Worm (Caenorhabditis elegans): ENCODE data around the gene anat-1.
A peak's percentile ranks its signal among the peaks of the same experiment; 100 is the strongest.

DNA sequence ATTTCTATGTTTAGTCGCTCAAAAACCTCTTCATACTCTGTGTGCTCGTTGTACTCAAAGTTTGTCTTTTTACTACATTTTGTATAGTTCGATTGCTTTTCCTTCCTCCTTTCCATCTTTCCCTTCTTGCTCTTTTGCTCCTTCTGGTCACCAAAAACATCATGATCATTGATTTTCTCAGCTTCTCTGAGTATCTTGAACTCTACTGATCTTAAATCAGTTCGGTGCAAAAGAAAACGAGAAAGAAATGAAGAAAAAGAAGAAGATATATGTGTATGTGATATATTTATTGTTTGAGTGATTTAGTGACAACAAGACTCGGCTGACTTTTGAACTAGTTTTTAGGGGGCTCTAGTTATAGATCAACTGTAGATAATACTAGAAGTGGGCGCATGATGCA is 20.5 kb upstream of the anat-1 start:
- TF ChIP-seq nhr-85 (tag), result no peak
- TF ChIP-seq lin-39 (tag; optimal IDR thresholded peaks at IDR 0.05), result no peak
- no peak for TF ChIP-seq unc-86 (tag; optimal IDR thresholded peaks at IDR 0.05)
- no peak for TF ChIP-seq efl-1 (optimal IDR thresholded peaks at IDR 0.05)
- TF ChIP-seq efl-1 (GFP tag; optimal IDR thresholded peaks at IDR 0.05 in 1 of 2), result no peak
- TF ChIP-seq lin-15B (tag; optimal IDR thresholded peaks at IDR 0.05), result no peak
- TF ChIP-seq nhr-237 (tag; optimal IDR thresholded peaks at IDR 0.05), result no peak
- no peak for TF ChIP-seq ceh-82 (tag; optimal IDR thresholded peaks at IDR 0.05)
- peak; percentile 9 for TF ChIP-seq mep-1 (tag; optimal IDR thresholded peaks at IDR 0.05)
- TF ChIP-seq ceh-88 (GFP tag; IDR thresholded peaks at IDR 0.05), result no peak
- TF ChIP-seq lsy-2 (tag; optimal IDR thresholded peaks at IDR 0.05), result peak in 1 of 2 experiments; percentile 22
- TF ChIP-seq fos-1 (tag; optimal IDR thresholded peaks at IDR 0.05), result no peak
- TF ChIP-seq elt-3 (tag; optimal IDR thresholded peaks at IDR 0.05), result no peak
- TF ChIP-seq ama-1 (optimal IDR thresholded peaks at IDR 0.05), result no peak
- TF ChIP-seq lin-35 (GFP tag; optimal IDR thresholded peaks at IDR 0.05), result no peak
